Fruit fly (Drosophila melanogaster) whole organism, embryonic: ENCODE results near the gene CG15728.

Source experiments
- Adf1 ChIP-seq: fragments of 200-800 bp; sonication (Bioruptor generic); IDR thresholded peaks from 2 replicates; pipeline ENCODE4 v1.3.6; 2022; ENCODE audit warnings: missing biosample characterization, missing genetic modification characterization
- Asciz ChIP-seq: fragments of 200-800 bp; sonication (Bioruptor generic); optimal IDR thresholded peaks from 2 replicates; lab custom pipeline; 2017; ENCODE audit warnings: missing biosample characterization, mild to moderate bottlenecking, missing genetic modification characterization, missing genetic modification reagents
- Blimp-1 ChIP-seq: fragments of 200-800 bp; sonication (Bioruptor generic); optimal IDR thresholded peaks from 3 replicates; lab custom pipeline; 2018; ENCODE audit warnings: missing biosample characterization, missing genetic modification characterization, mild to moderate bottlenecking, moderate library complexity, missing genetic modification reagents
- CG10147 ChIP-seq: fragments of 200-800 bp; sonication (Bioruptor generic); optimal IDR thresholded peaks from 2 replicates; lab custom pipeline; 2019; ENCODE audit warnings: missing biosample characterization, mild to moderate bottlenecking, missing genetic modification characterization, moderate library complexity
- CG12071 ChIP-seq: fragments of 200-800 bp; sonication (Bioruptor generic); optimal IDR thresholded peaks from 3 replicates; lab custom pipeline; 2018; ENCODE audit warnings: missing biosample characterization, mild to moderate bottlenecking, missing genetic modification characterization
- CG15073 ChIP-seq: fragments of 200-800 bp; sonication (Bioruptor generic); optimal IDR thresholded peaks from 2 replicates; lab custom pipeline; 2016; ENCODE audit warnings: missing biosample characterization, missing genetic modification characterization
- CG17328 ChIP-seq: fragments of 200-800 bp; sonication (Bioruptor generic); IDR thresholded peaks from 2 replicates; pipeline ENCODE4 v1.3.6; 2022; ENCODE audit warnings: missing biosample characterization, missing genetic modification characterization
- CG2116 ChIP-seq: fragments of 200-800 bp; sonication (Bioruptor generic); optimal IDR thresholded peaks from 3 replicates; lab custom pipeline; 2018; ENCODE audit warnings: missing biosample characterization, mild to moderate bottlenecking, missing genetic modification characterization
- CG3163 ChIP-seq: fragments of 200-800 bp; sonication (Bioruptor generic); optimal IDR thresholded peaks from 3 replicates; lab custom pipeline; 2016; ENCODE audit warnings: missing biosample characterization, missing genetic modification characterization
- CG3847 ChIP-seq: fragments of 200-800 bp; sonication (Bioruptor generic); IDR thresholded peaks from 2 replicates; pipeline ENCODE4 v1.3.6; 2022; ENCODE audit warnings: missing biosample characterization, missing genetic modification characterization
- CG42726 ChIP-seq: fragments of 200-800 bp; sonication (Bioruptor generic); IDR thresholded peaks from 2 replicates; pipeline ENCODE4 v1.3.6; 2022; ENCODE audit warnings: missing biosample characterization, missing genetic modification characterization; ENCODE audit not compliant: partially characterized antibody
- CG4404 ChIP-seq: fragments of 200-800 bp; sonication (Bioruptor generic); IDR thresholded peaks from 2 replicates; pipeline ENCODE4 v1.3.6; 2022; ENCODE audit warnings: missing biosample characterization, missing genetic modification characterization
- CG6175 ChIP-seq: fragments of 200-800 bp; sonication (Bioruptor generic); IDR thresholded peaks from 3 replicates; pipeline ENCODE4 v1.3.6; 2022; ENCODE audit warnings: missing biosample characterization, missing genetic modification characterization
- CG6272 ChIP-seq: fragments of 200-800 bp; sonication (Bioruptor generic); IDR thresholded peaks from 2 replicates; pipeline ENCODE4 v1.3.6; 2022; ENCODE audit warnings: missing biosample characterization, missing genetic modification characterization
- CG7271 ChIP-seq: fragments of 200-800 bp; sonication (Bioruptor generic); optimal IDR thresholded peaks from 2 replicates; lab custom pipeline; 2018; ENCODE audit warnings: missing biosample characterization, mild to moderate bottlenecking, missing genetic modification characterization, moderate library complexity
- CG7928 ChIP-seq: fragments of 200-800 bp; sonication (Bioruptor generic); optimal IDR thresholded peaks from 2 replicates; lab custom pipeline; 2017; ENCODE audit warnings: missing biosample characterization, mild to moderate bottlenecking, missing genetic modification characterization
- CG8765 ChIP-seq: fragments of 200-800 bp; sonication (Bioruptor generic); IDR thresholded peaks from 2 replicates; pipeline ENCODE4 v1.3.6; 2022; ENCODE audit warnings: missing biosample characterization, missing genetic modification characterization
- CHES-1-like ChIP-seq: fragments of 200-800 bp; sonication (Bioruptor generic); optimal IDR thresholded peaks from 2 replicates; lab custom pipeline; 2016; ENCODE audit warnings: missing biosample characterization, missing genetic modification characterization
- Dref ChIP-seq: fragments of 200-800 bp; sonication (Bioruptor generic); IDR thresholded peaks from 2 replicates; pipeline ENCODE4 v1.3.6; 2022; ENCODE audit warnings: missing biosample characterization, missing genetic modification characterization
- Ets65A ChIP-seq: fragments of 200-800 bp; sonication (Bioruptor generic); peaks from one replicate; lab custom pipeline; 2016; ENCODE audit warnings: missing biosample characterization, missing genetic modification characterization
- Gsc ChIP-seq: fragments of 200-800 bp; sonication (Bioruptor generic); IDR thresholded peaks from 2 replicates; pipeline ENCODE4 v1.3.6; 2022; ENCODE audit warnings: missing biosample characterization, missing genetic modification characterization
- HLHmδ ChIP-seq: fragments of 200-800 bp; sonication (Bioruptor generic); optimal IDR thresholded peaks from 2 replicates; lab custom pipeline; 2018; ENCODE audit warnings: missing biosample characterization, mild to moderate bottlenecking, missing genetic modification characterization, moderate library complexity
- Hmx ChIP-seq: fragments of 200-800 bp; sonication (Bioruptor generic); optimal IDR thresholded peaks from 2 replicates; lab custom pipeline; 2016; ENCODE audit warnings: missing biosample characterization, missing genetic modification characterization
- Hsf ChIP-seq: fragments of 200-800 bp; sonication (Bioruptor generic); optimal IDR thresholded peaks from 3 replicates; lab custom pipeline; 2016; ENCODE audit warnings: missing biosample characterization, missing genetic modification characterization
- Lim3 ChIP-seq: fragments of 200-800 bp; sonication (Bioruptor generic); IDR thresholded peaks from 2 replicates; pipeline ENCODE4 v1.3.6; 2022; ENCODE audit warnings: missing biosample characterization, missing genetic modification characterization
- MESR4 ChIP-seq: fragments of 200-800 bp; sonication (Bioruptor generic); optimal IDR thresholded peaks from 2 replicates; lab custom pipeline; 2018; ENCODE audit warnings: missing biosample characterization, mild to moderate bottlenecking, missing genetic modification characterization, moderate library complexity
- Sox102F ChIP-seq: fragments of 200-800 bp; sonication (Bioruptor generic); optimal IDR thresholded peaks from 2 replicates; lab custom pipeline; 2018; ENCODE audit warnings: missing biosample characterization, mild to moderate bottlenecking, missing genetic modification characterization, moderate library complexity
- Taf1 ChIP-seq: fragments of 200-800 bp; sonication (Bioruptor generic); IDR thresholded peaks from 2 replicates; pipeline ENCODE4 v1.3.6; 2022; ENCODE audit warnings: missing biosample characterization, missing genetic modification characterization
- cad ChIP-seq: fragments of >200 bp; optimal IDR thresholded peaks from 2 replicates; lab custom pipeline; 2017; ENCODE audit warnings: missing biosample characterization, missing genetic modification characterization
- cato ChIP-seq: fragments of 200-800 bp; sonication (Bioruptor generic); optimal IDR thresholded peaks from 2 replicates; lab custom pipeline; 2016; ENCODE audit warnings: missing biosample characterization, missing genetic modification characterization, borderline replicate concordance
- chif ChIP-seq, 2 experiments: fragments of 200-800 bp; sonication (Bioruptor generic); optimal IDR thresholded peaks; 3 replicates each; lab custom pipeline; 2016; ENCODE audit warnings: missing biosample characterization in 2 of 2, missing genetic modification characterization in 2 of 2
- chm ChIP-seq: fragments of 200-800 bp; sonication (Bioruptor generic); IDR thresholded peaks from 2 replicates; pipeline ENCODE4 v1.3.6; 2022; ENCODE audit warnings: missing biosample characterization, missing genetic modification characterization
- crc ChIP-seq: fragments of 200-800 bp; sonication (Bioruptor generic); optimal IDR thresholded peaks from 2 replicates; lab custom pipeline; 2016; ENCODE audit warnings: missing biosample characterization, missing genetic modification characterization
- crol ChIP-seq: fragments of 200-800 bp; sonication (Bioruptor generic); IDR thresholded peaks from 2 replicates; pipeline ENCODE4 v1.3.6; 2022; ENCODE audit warnings: missing biosample characterization, missing genetic modification characterization
- dpn ChIP-seq, 2 experiments: fragments of 200-800 bp; sonication (Bioruptor generic); optimal IDR thresholded peaks; 3 replicates each; lab custom pipeline; 2016; ENCODE audit warnings: missing biosample characterization in 2 of 2, missing genetic modification characterization in 2 of 2
- ewg ChIP-seq: fragments of 200-800 bp; sonication (Bioruptor generic); optimal IDR thresholded peaks from 3 replicates; lab custom pipeline; 2017; ENCODE audit warnings: mild to moderate bottlenecking, missing biosample characterization, missing genetic modification reagents, missing genetic modification characterization
- gcm ChIP-seq: fragments of 200-800 bp; sonication (Bioruptor generic); optimal IDR thresholded peaks from 2 replicates; lab custom pipeline; 2019; ENCODE audit warnings: missing biosample characterization, mild to moderate bottlenecking, missing genetic modification characterization, moderate library complexity
- kni ChIP-seq: fragments of 200-800 bp; sonication (Bioruptor generic); optimal IDR thresholded peaks from 3 replicates; lab custom pipeline; 2017; ENCODE audit warnings: mild to moderate bottlenecking, missing biosample characterization, missing genetic modification reagents, missing genetic modification characterization
- lilli ChIP-seq: fragments of 200-800 bp; sonication (Bioruptor generic); optimal IDR thresholded peaks from 3 replicates; lab custom pipeline; 2016; ENCODE audit warnings: missing biosample characterization, missing genetic modification characterization
- lola ChIP-seq, 3 experiments: fragments of >200 bp in 2 of 3; fragments of 200-800 bp in 1 of 3; sonication (Bioruptor generic) in 1 of 3; optimal IDR thresholded peaks; 2 replicates each; lab custom pipeline; 2017 to 2019; ENCODE audit warnings: missing biosample characterization in 3 of 3, missing genetic modification characterization in 3 of 3, mild to moderate bottlenecking in 1 of 3, moderate library complexity in 1 of 3
- pan ChIP-seq, 4 experiments: fragments of >200 bp in 3 of 4; fragments of 200-800 bp in 1 of 4; sonication (Bioruptor generic) in 1 of 4; optimal IDR thresholded peaks in 3 of 4; IDR thresholded peaks in 1 of 4; 2 replicates each; pipeline versions ENCODE4 v1.3.6 to Lab custom; 2017 to 2022; ENCODE audit warnings: missing biosample characterization in 2 of 4, missing genetic modification characterization in 2 of 4, mixed read lengths in 1 of 4
- sc ChIP-seq, 3 experiments: fragments of >200 bp in 2 of 3; fragments of 200-800 bp in 1 of 3; sonication (Bioruptor generic) in 1 of 3; optimal IDR thresholded peaks; 2 replicates in 2 of 3; 3 replicates in 1 of 3; lab custom pipeline; 2017; ENCODE audit warnings: mild to moderate bottlenecking in 1 of 3, missing biosample characterization in 1 of 3, missing genetic modification characterization in 1 of 3, missing genetic modification reagents in 1 of 3
- shn ChIP-seq: fragments of 200-800 bp; sonication (Bioruptor generic); optimal IDR thresholded peaks from 3 replicates; lab custom pipeline; 2016; ENCODE audit warnings: missing biosample characterization, missing genetic modification characterization
- sisA ChIP-seq: fragments of 200-800 bp; sonication (Bioruptor generic); IDR thresholded peaks from 2 replicates; pipeline ENCODE4 v1.3.6; 2022; ENCODE audit warnings: missing biosample characterization, missing genetic modification characterization
- so ChIP-seq: fragments of 200-800 bp; sonication (Bioruptor generic); IDR thresholded peaks from 3 replicates; pipeline ENCODE4 v1.3.6; 2022; ENCODE audit warnings: missing biosample characterization, missing genetic modification characterization
- ssp ChIP-seq: fragments of 200-800 bp; sonication (Bioruptor generic); IDR thresholded peaks from 2 replicates; pipeline ENCODE4 v1.3.6; 2022; ENCODE audit warnings: missing biosample characterization, missing genetic modification characterization
- tgo ChIP-seq: fragments of 200-800 bp; sonication (Bioruptor generic); IDR thresholded peaks from 3 replicates; pipeline ENCODE4 v1.3.6; 2022; ENCODE audit warnings: missing biosample characterization, missing genetic modification characterization

The CG15728 gene

DNA sequence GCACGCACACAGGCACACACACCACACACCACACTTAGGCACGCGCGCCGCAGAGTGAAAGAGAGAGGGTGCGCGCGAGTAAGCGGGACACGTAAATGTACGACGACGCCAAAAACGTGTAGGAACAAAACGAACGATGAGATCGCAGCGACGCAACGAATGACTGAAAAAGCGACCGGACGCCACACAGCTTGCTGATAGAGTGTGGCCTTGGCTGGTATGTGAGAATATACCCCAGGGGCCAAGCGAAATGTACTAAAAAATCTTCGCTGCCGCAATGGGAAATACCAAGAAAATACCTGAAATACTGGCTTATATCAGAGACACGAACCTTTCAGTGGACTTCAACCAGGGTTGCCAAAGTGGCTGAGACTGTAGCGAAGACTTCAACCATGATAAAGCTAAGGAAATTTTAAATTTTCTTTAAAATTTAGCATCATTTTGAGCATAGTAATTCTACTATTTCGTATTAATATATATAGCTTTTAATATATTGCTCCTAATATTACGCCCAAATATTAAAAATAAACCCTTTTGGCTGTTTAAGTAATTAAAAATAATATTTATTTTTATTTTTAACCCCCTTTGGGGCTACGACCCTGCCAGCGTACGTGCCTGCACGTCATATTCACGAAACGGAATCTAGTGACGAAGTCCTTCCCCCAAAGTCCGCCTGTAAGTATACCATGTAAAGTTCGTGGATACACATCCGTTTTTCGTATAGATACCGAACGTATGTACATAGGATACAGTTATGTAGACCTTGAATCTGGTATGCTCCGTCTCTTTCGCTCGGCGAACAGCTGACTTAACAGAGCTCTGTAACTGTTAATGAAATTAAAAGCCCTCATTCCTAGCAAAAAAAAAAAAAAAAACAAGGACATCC is 40.9 kb upstream of the CG15728 start, which contains the start of gene Pits (continued):
- peak; percentile 53 for TF ChIP-seq gcm
- peak; percentile 35 for TF ChIP-seq CG7271
- TF ChIP-seq sc (optimal IDR thresholded peaks at IDR 0.05; lab: Kevin White, UChicago), result no peak
- no peak for TF ChIP-seq sc (GFP tag; optimal IDR thresholded peaks at IDR 0.05; lab: Kevin White, UChicago)
- 0 out of 2 replicates have a peak, but pooled peaks have one; percentile 53 for TF ChIP-seq crol (GFP tag; lab: Robert Waterston, UW)
- TF ChIP-seq CG8765 (GFP tag; lab: Robert Waterston, UW), result no peak
- TF ChIP-seq CG2116 (GFP tag; lab: Kevin White, UChicago), result peak; percentile 64
- TF ChIP-seq HLHmδ (GFP tag; lab: Kevin White, UChicago), result peak; percentile 90
- TF ChIP-seq Lim3 (GFP tag; lab: Robert Waterston, UW), result no peak
- no peak for TF ChIP-seq CG17328
- TF ChIP-seq CG3847 (GFP tag; lab: Robert Waterston, UW), result peak; percentile 56
- TF ChIP-seq CG7928 (GFP tag; lab: Kevin White, UChicago), result peak; percentile 65
- TF ChIP-seq Sox102F (GFP tag; lab: Kevin White, UChicago), result peak; percentile 15
- TF ChIP-seq ssp (GFP tag; lab: Robert Waterston, UW), result no peak
- TF ChIP-seq shn (GFP tag; lab: Kevin White, UChicago), result peak; percentile 40
- peak; percentile 42; the same call in 1 of the 2 replicates for TF ChIP-seq Dref (GFP tag; lab: Robert Waterston, UW)
- peak; percentile 30 for TF ChIP-seq lilli (GFP tag; lab: Kevin White, UChicago)
- TF ChIP-seq Taf1 (GFP tag; lab: Robert Waterston, UW), result no peak
- TF ChIP-seq CG4404 (GFP tag; lab: Robert Waterston, UW), result peak; percentile 57; the same call in 1 of the 2 replicates
- TF ChIP-seq sisA (GFP tag; lab: Robert Waterston, UW), result peak; percentile 27; the same call in 1 of the 2 replicates
- TF ChIP-seq cato (GFP tag; lab: Kevin White, UChicago), result no peak
- TF ChIP-seq CHES-1-like (GFP tag; lab: Kevin White, UChicago), result peak; percentile 78
- TF ChIP-seq ewg (GFP tag; lab: Kevin White, UChicago), result peak; percentile 87
- no peak for TF ChIP-seq Hmx (GFP tag; lab: Kevin White, UChicago)
- peak in 1 of 3 experiments; percentile 28 for TF ChIP-seq lola (GFP tag; optimal IDR thresholded peaks at IDR 0.05; lab: Kevin White, UChicago)
- no peak for TF ChIP-seq CG6272 (GFP tag; lab: Robert Waterston, UW)
- TF ChIP-seq CG12071 (GFP tag; lab: Kevin White, UChicago), result peak; percentile 56
- TF ChIP-seq chif (GFP tag; optimal IDR thresholded peaks at IDR 0.05; lab: Kevin White, UChicago), result no peak
- TF ChIP-seq crc (GFP tag; lab: Kevin White, UChicago), result no peak
- TF ChIP-seq CG3163 (GFP tag; lab: Kevin White, UChicago), result peak; percentile 61
- TF ChIP-seq pan (optimal IDR thresholded peaks at IDR 0.05; lab: Kevin White, UChicago), result no peak
- peak in 1 of 2 experiments; percentile 8 for TF ChIP-seq pan (GFP tag; optimal IDR thresholded peaks at IDR 0.05 in 1 of 2, IDR thresholded peaks at IDR 0.05 in 1 of 2)
- no peak for TF ChIP-seq cad (GFP tag; lab: Kevin White, UChicago)
- TF ChIP-seq tgo (GFP tag; lab: Robert Waterston, UW), result peak; percentile 41; the same call in 2 of the 3 replicates
- no peak for TF ChIP-seq so (GFP tag; lab: Robert Waterston, UW)
- peak; percentile 80 for TF ChIP-seq CG42726
- TF ChIP-seq Hsf (GFP tag; lab: Kevin White, UChicago), result no peak
- peak; percentile 92 for TF ChIP-seq Ets65A (GFP tag; lab: Kevin White, UChicago)
- TF ChIP-seq CG15073, result no peak
- no peak for TF ChIP-seq Gsc (GFP tag; lab: Robert Waterston, UW)
- peak; percentile 4 for TF ChIP-seq Blimp-1 (GFP tag; lab: Kevin White, UChicago)
- TF ChIP-seq chm (GFP tag; lab: Robert Waterston, UW), result peak; percentile 82
- no peak for TF ChIP-seq kni
- TF ChIP-seq MESR4, result peak; percentile 81
- TF ChIP-seq dpn (GFP tag; optimal IDR thresholded peaks at IDR 0.05; lab: Kevin White, UChicago), result peak in 1 of 2 experiments; percentile 51
- TF ChIP-seq Adf1, result peak; percentile 93
- TF ChIP-seq CG10147, result peak; percentile 35
- TF ChIP-seq Asciz, result no peak
- peak; percentile 71; the same call in 2 of the 3 replicates for TF ChIP-seq CG6175 (GFP tag; lab: Robert Waterston, UW)
